Fruit fly (Drosophila melanogaster): ENCODE results near the gene BI-1.

dm6 chr3L:8308891-8309352 lies at the start of gene BI-1:
- TF ChIP-seq CG34367 (tag; optimal IDR thresholded peaks at IDR 0.05) (peak; percentile 21), rn (GFP tag; IDR thresholded peaks at IDR 0.05) (no peak), CG4496 (GFP tag; IDR thresholded peaks at IDR 0.05) (no peak), CG8301 (tag; optimal IDR thresholded peaks at IDR 0.05) (no peak), fd96Ca (GFP tag; IDR thresholded peaks at IDR 0.05) (no peak), CG15710 (tag; optimal IDR thresholded peaks at IDR 0.05) (peak; percentile 69), Pif1A (GFP tag; optimal IDR thresholded peaks at IDR 0.05) (no peak), CG14655 (GFP tag; optimal IDR thresholded peaks at IDR 0.05) (no peak), Snoo (tag; optimal IDR thresholded peaks at IDR 0.05) (peak; percentile 62), EcR (GFP tag; optimal IDR thresholded peaks at IDR 0.05) (no peak)

Data from whole organism, pupa.